Worm (Caenorhabditis elegans) whole organism, L2 larva: ENCODE results near the gene gpch-1.

Experiments
- C34F6.9 ChIP-seq: fragments of 150-350 bp; optimal IDR thresholded peaks from 2 replicates; lab custom pipeline; 2014; ENCODE audit warnings: missing biosample characterization, missing genetic modification characterization
- R02D3.7 ChIP-seq: fragments of 150-350 bp; optimal IDR thresholded peaks from 2 replicates; lab custom pipeline; 2014; ENCODE audit warnings: missing biosample characterization, missing genetic modification characterization
- ZK546.5 ChIP-seq: sonication (generic microtip); optimal IDR thresholded peaks from 2 replicates; lab custom pipeline; 2017; ENCODE audit warnings: missing biosample characterization, missing genetic modification characterization
- alr-1 ChIP-seq: fragments of 150-350 bp; optimal IDR thresholded peaks from 2 replicates; lab custom pipeline; 2014; ENCODE audit warnings: missing biosample characterization, missing genetic modification characterization
- aly-2 ChIP-seq: fragments of 150-350 bp; optimal IDR thresholded peaks from 2 replicates; lab custom pipeline; 2014; ENCODE audit warnings: missing biosample characterization, missing genetic modification characterization
- elt-1 ChIP-seq: fragments of 150-350 bp; optimal IDR thresholded peaks from 2 replicates; lab custom pipeline; 2014; ENCODE audit warnings: missing biosample characterization, missing genetic modification characterization
- elt-3 ChIP-seq: sonication (generic microtip); optimal IDR thresholded peaks from 2 replicates; lab custom pipeline; 2017; ENCODE audit warnings: missing biosample characterization, missing genetic modification characterization
- lin-39 ChIP-seq: fragments of 150-350 bp; optimal IDR thresholded peaks from 2 replicates; lab custom pipeline; 2014; ENCODE audit warnings: missing biosample characterization, missing genetic modification reagents, missing genetic modification characterization
- nhr-23 ChIP-seq: fragments of 150-350 bp; optimal IDR thresholded peaks from 2 replicates; lab custom pipeline; 2014; ENCODE audit warnings: missing biosample characterization, missing genetic modification reagents, missing genetic modification characterization
- nhr-77 ChIP-seq: fragments of 150-350 bp; optimal IDR thresholded peaks from 2 replicates; lab custom pipeline; 2014; ENCODE audit warnings: missing biosample characterization, missing genetic modification characterization
- snpc-4 ChIP-seq: fragments of 150-350 bp; optimal IDR thresholded peaks from 2 replicates; lab custom pipeline; 2014; ENCODE audit warnings: missing biosample characterization, missing genetic modification characterization
- ztf-11 ChIP-seq: sonication (generic microtip); optimal IDR thresholded peaks from 2 replicates; lab custom pipeline; 2017; ENCODE audit warnings: missing biosample characterization, missing genetic modification characterization

- TF ChIP-seq ztf-11 (tag; lab: Kevin White, UChicago) (no peak), aly-2 (tag; lab: Kevin White, UChicago) (no peak), R02D3.7 (no peak), nhr-77 (tag; lab: Kevin White, UChicago) (no peak), elt-1 (tag; lab: Kevin White, UChicago) (no peak), snpc-4 (no peak), lin-39 (tag; lab: Kevin White, UChicago) (no peak), alr-1 (tag; lab: Kevin White, UChicago) (no peak), elt-3 (no peak), nhr-23 (no peak), C34F6.9 (tag; lab: Kevin White, UChicago) (no peak), ZK546.5 (tag; lab: Kevin White, UChicago) (no peak)
Measured at ce11 chrIII:4453301-4453700, 45.0 kb downstream of the gpch-1 start.
